Worm (Caenorhabditis elegans) whole organism, mixed stage, embryonic: Measurements from ENCODE around the gene cyp-43A1.

Experiments
- M03D4.4 ChIP-seq: sonication (generic microtip); optimal IDR thresholded peaks from 2 replicates; lab custom pipeline; 2017; ENCODE audit warnings: mild to moderate bottlenecking, missing genetic modification characterization, missing compliant biosample characterization
- bed-3 ChIP-seq: fragments of 200-800 bp; sonication (Bioruptor generic); optimal IDR thresholded peaks from 3 replicates; lab custom pipeline; 2018; ENCODE audit warnings: mild to moderate bottlenecking, missing genetic modification characterization, moderate library complexity, missing compliant biosample characterization
- blmp-1 ChIP-seq: fragments of 150-350 bp; optimal IDR thresholded peaks from 2 replicates; lab custom pipeline; 2014; ENCODE audit warnings: missing biosample characterization, missing genetic modification characterization
- ceh-39 ChIP-seq: fragments of 150-350 bp; optimal IDR thresholded peaks from 2 replicates; lab custom pipeline; 2014; ENCODE audit warnings: missing biosample characterization, missing genetic modification characterization
- ceh-43 ChIP-seq: fragments of 200-800 bp; sonication (Bioruptor generic); optimal IDR thresholded peaks from 2 replicates; lab custom pipeline; 2018; ENCODE audit warnings: mild to moderate bottlenecking, missing genetic modification characterization, moderate library complexity, missing compliant biosample characterization
- ceh-83 ChIP-seq: fragments of 200-800 bp; sonication (Bioruptor generic); optimal IDR thresholded peaks from 2 replicates; lab custom pipeline; 2018; ENCODE audit warnings: mild to moderate bottlenecking, missing genetic modification characterization, missing compliant biosample characterization
- ces-1 ChIP-seq: fragments of 150-350 bp; optimal IDR thresholded peaks from 2 replicates; lab custom pipeline; 2014; ENCODE audit warnings: missing biosample characterization, missing genetic modification reagents, missing genetic modification characterization
- cnd-1 ChIP-seq: fragments of 200-800 bp; sonication (Bioruptor generic); optimal IDR thresholded peaks from 2 replicates; lab custom pipeline; 2018; ENCODE audit warnings: mild to moderate bottlenecking, missing genetic modification characterization, missing compliant biosample characterization
- drap-1 ChIP-seq: fragments of 200-800 bp; sonication (Bioruptor generic); optimal IDR thresholded peaks from 3 replicates; lab custom pipeline; 2018; ENCODE audit warnings: mild to moderate bottlenecking, missing genetic modification characterization, missing compliant biosample characterization
- elt-1 ChIP-seq: sonication (generic microtip); optimal IDR thresholded peaks from 2 replicates; lab custom pipeline; 2017; ENCODE audit warnings: missing genetic modification characterization, mild to moderate bottlenecking, missing compliant biosample characterization, antibody characterized with exemption, moderate library complexity, borderline replicate concordance; ENCODE audit not compliant: insufficient read depth
- hlh-1 ChIP-seq: fragments of 150-350 bp; optimal IDR thresholded peaks from 2 replicates; lab custom pipeline; 2014; ENCODE audit warnings: missing biosample characterization, missing genetic modification reagents, missing genetic modification characterization
- lin-13 ChIP-seq: fragments of 150-350 bp; optimal IDR thresholded peaks from 2 replicates; lab custom pipeline; 2014; ENCODE audit warnings: missing biosample characterization, missing genetic modification characterization
- lin-32 ChIP-seq: fragments of 200-800 bp; sonication (Bioruptor generic); optimal IDR thresholded peaks from 2 replicates; lab custom pipeline; 2018; ENCODE audit warnings: mild to moderate bottlenecking, missing genetic modification characterization, missing compliant biosample characterization
- lsy-2 ChIP-seq: fragments of 150-350 bp; optimal IDR thresholded peaks from 2 replicates; lab custom pipeline; 2014; ENCODE audit warnings: missing biosample characterization, missing genetic modification characterization
- mab-5 ChIP-seq: fragments of 150-350 bp; optimal IDR thresholded peaks from 2 replicates; lab custom pipeline; 2014; ENCODE audit warnings: missing biosample characterization, missing genetic modification characterization
- mep-1 ChIP-seq: fragments of 150-350 bp; optimal IDR thresholded peaks from 2 replicates; lab custom pipeline; 2017; ENCODE audit warnings: missing biosample characterization, missing genetic modification reagents, missing genetic modification characterization, inconsistent platforms
- mls-2 ChIP-seq: sonication (generic microtip); optimal IDR thresholded peaks from 2 replicates; lab custom pipeline; 2016; ENCODE audit warnings: mild to moderate bottlenecking, missing genetic modification characterization, moderate library complexity, missing compliant biosample characterization
- nhr-12 ChIP-seq: fragments of 150-350 bp; optimal IDR thresholded peaks from 2 replicates; lab custom pipeline; 2014; ENCODE audit warnings: missing biosample characterization, missing genetic modification characterization
- nhr-2 ChIP-seq: fragments of 150-350 bp; optimal IDR thresholded peaks from 2 replicates; lab custom pipeline; 2014; ENCODE audit warnings: missing biosample characterization, missing genetic modification characterization
- nhr-237 ChIP-seq: fragments of 150-350 bp; optimal IDR thresholded peaks from 2 replicates; lab custom pipeline; 2014; ENCODE audit warnings: missing biosample characterization, missing genetic modification characterization
- nhr-28 ChIP-seq: fragments of 150-350 bp; optimal IDR thresholded peaks from 2 replicates; lab custom pipeline; 2014; ENCODE audit warnings: missing biosample characterization, missing genetic modification characterization
- nhr-76 ChIP-seq: sonication (generic microtip); optimal IDR thresholded peaks from 2 replicates; lab custom pipeline; 2017; ENCODE audit warnings: missing biosample characterization, missing genetic modification characterization
- pha-4 ChIP-seq: fragments of 150-350 bp; optimal IDR thresholded peaks from 2 replicates; lab custom pipeline; 2018; ENCODE audit warnings: missing biosample characterization, missing genetic modification reagents, missing genetic modification characterization
- sem-2 ChIP-seq: fragments of 200-800 bp; sonication (Bioruptor generic); optimal IDR thresholded peaks from 2 replicates; lab custom pipeline; 2018; ENCODE audit warnings: mild to moderate bottlenecking, missing genetic modification characterization, missing compliant biosample characterization
- snpc-4 ChIP-seq: fragments of 150-350 bp; optimal IDR thresholded peaks from 2 replicates; lab custom pipeline; 2014; ENCODE audit warnings: missing biosample characterization, missing genetic modification characterization
- sptf-1 ChIP-seq: sonication (generic microtip); optimal IDR thresholded peaks from 2 replicates; lab custom pipeline; 2017; ENCODE audit warnings: mild to moderate bottlenecking, missing genetic modification characterization, moderate library complexity, missing compliant biosample characterization
- unc-120 ChIP-seq: sonication (generic microtip); optimal IDR thresholded peaks from 2 replicates; lab custom pipeline; 2017; ENCODE audit warnings: missing genetic modification characterization, missing compliant biosample characterization; ENCODE audit not compliant: poor library complexity, severe bottlenecking
- unc-39 ChIP-seq: fragments of 150-350 bp; optimal IDR thresholded peaks from 2 replicates; lab custom pipeline; 2014; ENCODE audit warnings: missing biosample characterization, missing genetic modification characterization
- unc-62 ChIP-seq: fragments of 150-350 bp; optimal IDR thresholded peaks from 2 replicates; lab custom pipeline; 2014; ENCODE audit warnings: missing biosample characterization, missing genetic modification reagents, missing genetic modification characterization
- zip-8 ChIP-seq: fragments of 150-350 bp; optimal IDR thresholded peaks from 2 replicates; lab custom pipeline; 2014; ENCODE audit warnings: missing biosample characterization, missing genetic modification characterization
- ztf-11 ChIP-seq: fragments of 150-350 bp; optimal IDR thresholded peaks from 2 replicates; lab custom pipeline; 2014; ENCODE audit warnings: missing biosample characterization, missing genetic modification characterization

The cyp-43A1 gene

ce11 chrX:5763904-5764303 lies 49.6 kb downstream of the cyp-43A1 start:
- no peak for TF ChIP-seq nhr-12 (tag; lab: Kevin White, UChicago)
- TF ChIP-seq nhr-76 (tag; lab: Kevin White, UChicago) = no peak
- TF ChIP-seq mep-1 (tag; lab: Kevin White, UChicago) = peak; percentile 18
- TF ChIP-seq lsy-2 (tag; lab: Kevin White, UChicago) = no peak
- TF ChIP-seq nhr-237 (tag; lab: Kevin White, UChicago) = no peak
- TF ChIP-seq nhr-2 = no peak
- peak; percentile 13 for TF ChIP-seq M03D4.4 (tag; lab: Kevin White, UChicago)
- TF ChIP-seq ceh-43 (GFP tag; lab: Kevin White, UChicago) = no peak
- TF ChIP-seq mab-5 (tag; lab: Kevin White, UChicago) = no peak
- peak; percentile 97 for TF ChIP-seq pha-4 (tag; lab: Kevin White, UChicago)
- TF ChIP-seq zip-8 = no peak
- TF ChIP-seq bed-3 (GFP tag; lab: Kevin White, UChicago) = no peak
- TF ChIP-seq unc-120 = peak; percentile 44
- TF ChIP-seq blmp-1 = no peak
- no peak for TF ChIP-seq ztf-11 (tag; lab: Kevin White, UChicago)
- TF ChIP-seq mls-2 (tag; lab: Kevin White, UChicago) = peak; percentile 37
- TF ChIP-seq snpc-4 (tag; lab: Kevin White, UChicago) = no peak
- TF ChIP-seq cnd-1 (tag; lab: Kevin White, UChicago) = peak; percentile 33
- no peak for TF ChIP-seq ceh-39 (tag; lab: Kevin White, UChicago)
- TF ChIP-seq ceh-83 (GFP tag; lab: Kevin White, UChicago) = no peak
- no peak for TF ChIP-seq nhr-28 (tag; lab: Kevin White, UChicago)
- TF ChIP-seq sptf-1 (tag; lab: Kevin White, UChicago) = peak; percentile 61
- peak; percentile 62 for TF ChIP-seq drap-1
- peak; percentile 69 for TF ChIP-seq lin-13 (tag; lab: Kevin White, UChicago)
- TF ChIP-seq unc-62 (GFP tag; lab: Kevin White, UChicago) = peak; percentile 51
- TF ChIP-seq sem-2 (GFP tag; lab: Kevin White, UChicago) = no peak
- TF ChIP-seq unc-39 (tag; lab: Kevin White, UChicago) = no peak
- no peak for TF ChIP-seq ces-1 (GFP tag; lab: Kevin White, UChicago)
- no peak for TF ChIP-seq elt-1 (tag; lab: Kevin White, UChicago)
- peak; percentile 74 for TF ChIP-seq hlh-1
- no peak for TF ChIP-seq lin-32 (GFP tag; lab: Kevin White, UChicago)

- peak; percentile 19 for TF ChIP-seq drap-1
- peak; percentile 32 for TF ChIP-seq ces-1 (GFP tag; lab: Kevin White, UChicago)
- peak; percentile 73 for TF ChIP-seq mls-2 (tag; lab: Kevin White, UChicago)
- TF ChIP-seq nhr-12 (tag; lab: Kevin White, UChicago) = no peak
- TF ChIP-seq M03D4.4 (tag; lab: Kevin White, UChicago) = peak; percentile 11
- no peak for TF ChIP-seq nhr-2
- no peak for TF ChIP-seq bed-3 (GFP tag; lab: Kevin White, UChicago)
- no peak for TF ChIP-seq snpc-4 (tag; lab: Kevin White, UChicago)
- no peak for TF ChIP-seq lin-32 (GFP tag; lab: Kevin White, UChicago)
- peak; percentile 20 for TF ChIP-seq mep-1 (tag; lab: Kevin White, UChicago)
- TF ChIP-seq unc-62 (GFP tag; lab: Kevin White, UChicago) = peak; percentile 39
- TF ChIP-seq lin-13 (tag; lab: Kevin White, UChicago) = peak; percentile 32
These were observed 50.4 kb downstream of the cyp-43A1 start for ce11 chrX:5764739-5765138.
